Fruit fly (Drosophila melanogaster) whole organism, prepupa: ENCODE data around the gene Nufip.

Source experiments
- CG1621 ChIP-seq: fragments of 200-800 bp; sonication (Bioruptor generic); optimal IDR thresholded peaks from 3 replicates; lab custom pipeline; 2018; ENCODE audit warnings: missing biosample characterization, mild to moderate bottlenecking, missing genetic modification characterization
- CG6854 ChIP-seq: fragments of 200-800 bp; sonication (Bioruptor generic); optimal IDR thresholded peaks from 2 replicates; lab custom pipeline; 2017; ENCODE audit warnings: missing biosample characterization, mild to moderate bottlenecking, missing genetic modification characterization
- dsx ChIP-seq: fragments of 200-800 bp; optimal IDR thresholded peaks from 3 replicates; lab custom pipeline; 2019; ENCODE audit warnings: missing biosample characterization, mild to moderate bottlenecking, missing genetic modification characterization, moderate library complexity; ENCODE audit not compliant: poor library complexity, severe bottlenecking

DNA sequence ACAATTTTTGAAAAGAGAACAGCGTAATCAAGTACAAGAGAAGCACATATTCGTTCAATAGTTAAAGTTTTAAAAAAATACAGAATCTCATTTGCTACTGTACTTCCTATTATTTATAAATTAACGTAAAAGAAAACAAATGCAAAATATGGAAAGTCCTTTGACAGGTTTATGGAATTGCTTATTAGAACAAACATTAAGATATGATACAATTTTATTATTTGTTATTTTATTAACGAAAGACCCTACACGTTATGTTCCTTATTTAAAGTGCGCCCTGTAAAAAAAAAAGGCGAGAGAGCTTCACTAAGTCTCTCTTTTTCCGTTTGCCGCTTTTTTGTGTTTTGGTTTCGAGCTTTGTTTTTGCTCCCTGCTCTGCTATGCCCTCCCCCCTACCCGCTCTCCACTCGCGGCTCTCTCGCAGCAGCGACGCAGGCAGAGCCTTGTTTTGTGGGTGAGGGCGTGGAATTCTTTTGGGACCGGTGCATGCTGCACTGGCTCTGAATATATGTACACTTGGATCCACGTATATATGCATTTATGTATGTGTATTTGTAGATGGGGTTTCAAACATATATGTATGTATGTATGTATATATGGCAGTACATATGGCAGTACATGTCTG is 12.4 kb upstream of the Nufip start:
- TF ChIP-seq dsx (GFP tag; lab: Kevin White, UChicago) (peak; percentile 18), CG1621 (peak; percentile 10), CG6854 (GFP tag; lab: Kevin White, UChicago) (no peak)
